In genomic region chr3L:22129855-22130746, dm6 we compare ENCODE assay signal across 2 fruit fly cellular contexts.
TF ChIP-seq lines count a peak whose summit lies in the region.

No protein-coding gene starts in this region.

TF ChIP-seq in whole organism, embryonic, 481 proteins besides CTCF, POLR2A, EP300 and RAD21 (continued from another document and continues in another):
- TF ChIP-seq GATAe (GFP tag; conservative IDR thresholded peaks at IDR 0.05; lab: Robert Waterston, UW) (no peak), row (GFP tag; IDR thresholded peaks at IDR 0.05; lab: Robert Waterston, UW) (no peak), CG1603 (tag; optimal IDR thresholded peaks at IDR 0.05; lab: Kevin White, UChicago) (peak; percentile 5), pfk (GFP tag; optimal IDR thresholded peaks at IDR 0.05; lab: Kevin White, UChicago) (no peak), ash1 (GFP tag; optimal IDR thresholded peaks at IDR 0.05; lab: Kevin White, UChicago) (no peak), Dll (GFP tag; IDR thresholded peaks at IDR 0.05; lab: Robert Waterston, UW; ENCODE audit: partially characterized antibody) (0 out of 4 replicates have a peak, but pooled peaks have one; percentile 26), nerfin-2 (GFP tag; IDR thresholded peaks at IDR 0.05; lab: Robert Waterston, UW; ENCODE audit: partially characterized antibody) (no peak), abd-A (tag; optimal IDR thresholded peaks at IDR 0.05; lab: Kevin White, UChicago) (peak; percentile 65), pb (GFP tag; optimal IDR thresholded peaks at IDR 0.05; lab: Kevin White, UChicago) (no peak), CG7357 (GFP tag; IDR thresholded peaks at IDR 0.05; lab: Robert Waterston, UW) (no peak), Side (GFP tag; optimal IDR thresholded peaks at IDR 0.05; lab: Kevin White, UChicago) (no peak), zen (tag; optimal IDR thresholded peaks at IDR 0.05; lab: Kevin White, UChicago) (peak; percentile 8), NFAT (GFP tag; IDR thresholded peaks at IDR 0.05; lab: Robert Waterston, UW) (no peak), oc (tag; optimal IDR thresholded peaks at IDR 0.05; lab: Kevin White, UChicago) (peak; percentile 33), CG16863 (GFP tag; optimal IDR thresholded peaks at IDR 0.05; lab: Kevin White, UChicago) (no peak), rib (GFP tag; IDR thresholded peaks at IDR 0.05; lab: Robert Waterston, UW) (no peak), lilli (GFP tag; optimal IDR thresholded peaks at IDR 0.05; lab: Kevin White, UChicago) (no peak), Xbp1 (GFP tag; optimal IDR thresholded peaks at IDR 0.05; lab: Kevin White, UChicago) (peak; percentile 11), prd (optimal IDR thresholded peaks at IDR 0.05; lab: Kevin White, UChicago) (no peak), prd (GFP tag; IDR thresholded peaks at IDR 0.05; lab: Robert Waterston, UW) (peak; percentile 17; the same call in 1 of the 3 replicates), lola (GFP tag; optimal IDR thresholded peaks at IDR 0.05; lab: Kevin White, UChicago) (peak in 1 of 3 experiments; percentile 64), D (optimal IDR thresholded peaks at IDR 0.05; lab: Kevin White, UChicago) (no peak), D (GFP tag; optimal IDR thresholded peaks at IDR 0.05; lab: Kevin White, UChicago) (peak; percentile 10), HLH3B (GFP tag; IDR thresholded peaks at IDR 0.05; lab: Robert Waterston, UW) (no peak), Mrtf (GFP tag; IDR thresholded peaks at IDR 0.05; lab: Robert Waterston, UW) (no peak), CG10979 (tag; optimal IDR thresholded peaks at IDR 0.05; lab: Kevin White, UChicago) (peak; percentile 42), Sox102F (GFP tag; optimal IDR thresholded peaks at IDR 0.05; lab: Kevin White, UChicago) (no peak), Kr (GFP tag; optimal IDR thresholded peaks at IDR 0.05; lab: Kevin White, UChicago) (peak; percentile 91), CG11504 (tag; optimal IDR thresholded peaks at IDR 0.05; lab: Kevin White, UChicago) (peak; percentile 39), CG2202 (tag; optimal IDR thresholded peaks at IDR 0.05; lab: Kevin White, UChicago) (no peak), CG2712 (tag; optimal IDR thresholded peaks at IDR 0.05; lab: Kevin White, UChicago) (peak; percentile 49), phol (tag; optimal IDR thresholded peaks at IDR 0.05; lab: Kevin White, UChicago) (peak; percentile 28), CG15696 (tag; optimal IDR thresholded peaks at IDR 0.05; lab: Kevin White, UChicago) (peak; percentile 55), Hsf (GFP tag; optimal IDR thresholded peaks at IDR 0.05; lab: Kevin White, UChicago) (no peak), CG6254 (GFP tag; optimal IDR thresholded peaks at IDR 0.05; lab: Kevin White, UChicago) (no peak), CG18262 (tag; optimal IDR thresholded peaks at IDR 0.05; lab: Kevin White, UChicago) (peak; percentile 72), CG13775 (GFP tag; optimal IDR thresholded peaks at IDR 0.05; lab: Kevin White, UChicago) (peak; percentile 27), CG9727 (GFP tag; optimal IDR thresholded peaks at IDR 0.05; lab: Kevin White, UChicago) (peak; percentile 66), CG1602 (GFP tag; optimal IDR thresholded peaks at IDR 0.05; lab: Kevin White, UChicago) (no peak), Antp (GFP tag; optimal IDR thresholded peaks at IDR 0.05; lab: Kevin White, UChicago) (no peak), CG16815 (GFP tag; optimal IDR thresholded peaks at IDR 0.05; lab: Kevin White, UChicago) (peak; percentile 20), dmrt99B (tag; optimal IDR thresholded peaks at IDR 0.05; lab: Kevin White, UChicago) (peak; percentile 21), dmrt11E (tag; optimal IDR thresholded peaks at IDR 0.05; lab: Kevin White, UChicago) (peak; percentile 59), CG1832 (GFP tag; optimal IDR thresholded peaks at IDR 0.05; lab: Kevin White, UChicago) (peak; percentile 86), CG14710 (tag; optimal IDR thresholded peaks at IDR 0.05; lab: Kevin White, UChicago) (peak; percentile 55), yki (optimal IDR thresholded peaks at IDR 0.05; lab: Kevin White, UChicago) (no peak), Stat92E (GFP tag; optimal IDR thresholded peaks at IDR 0.05; lab: Kevin White, UChicago) (no peak), MTF-1 (GFP tag; optimal IDR thresholded peaks at IDR 0.05; lab: Kevin White, UChicago; ENCODE audit: borderline replicate concordance) (no peak), CG17829 (tag; optimal IDR thresholded peaks at IDR 0.05; lab: Kevin White, UChicago) (peak; percentile 20), slbo (GFP tag; IDR thresholded peaks at IDR 0.05; lab: Robert Waterston, UW) (no peak), HmgZ (tag; optimal IDR thresholded peaks at IDR 0.05; lab: Kevin White, UChicago) (no peak), crol (GFP tag; IDR thresholded peaks at IDR 0.05; lab: Robert Waterston, UW) (peak; percentile 96), Abd-B (GFP tag; optimal IDR thresholded peaks at IDR 0.05; lab: Kevin White, UChicago) (peak; percentile 10), Fer1 (GFP tag; optimal IDR thresholded peaks at IDR 0.05; lab: Kevin White, UChicago) (no peak), CG8388 (GFP tag; optimal IDR thresholded peaks at IDR 0.05; lab: Kevin White, UChicago) (no peak), Dref (GFP tag; IDR thresholded peaks at IDR 0.05; lab: Robert Waterston, UW) (no peak), CG2678 (tag; optimal IDR thresholded peaks at IDR 0.05; lab: Kevin White, UChicago) (peak; percentile 18), fru (optimal IDR thresholded peaks at IDR 0.05; lab: Kevin White, UChicago) (no peak), CG7839 (tag; optimal IDR thresholded peaks at IDR 0.05; lab: Kevin White, UChicago) (peak; percentile 35), trem (tag; optimal IDR thresholded peaks at IDR 0.05; lab: Kevin White, UChicago) (peak; percentile 1), CG15514 (GFP tag; optimal IDR thresholded peaks at IDR 0.05; lab: Kevin White, UChicago) (no peak), CG12391 (tag; optimal IDR thresholded peaks at IDR 0.05; lab: Kevin White, UChicago) (peak; percentile 23), zf30C (GFP tag; optimal IDR thresholded peaks at IDR 0.05; lab: Kevin White, UChicago) (peak; percentile 75), E2f2 (GFP tag; IDR thresholded peaks at IDR 0.05; lab: Robert Waterston, UW) (no peak), kni (GFP tag; optimal IDR thresholded peaks at IDR 0.05; lab: Kevin White, UChicago) (peak; percentile 58), CG17912 (GFP tag; optimal IDR thresholded peaks at IDR 0.05; lab: Kevin White, UChicago) (no peak), sug (tag; optimal IDR thresholded peaks at IDR 0.05; lab: Kevin White, UChicago) (no peak), CkIIα-i1 (GFP tag; IDR thresholded peaks at IDR 0.05; lab: Robert Waterston, UW) (no peak)

TF ChIP-seq in whole organism, prepupa, 60 proteins besides CTCF, POLR2A, EP300 and RAD21 (continued from another document):
- TF ChIP-seq topi (GFP tag; optimal IDR thresholded peaks at IDR 0.05; lab: Kevin White, UChicago) (peak; percentile 41), CG3919 (GFP tag; optimal IDR thresholded peaks at IDR 0.05; lab: Kevin White, UChicago) (no peak), Sox102F (GFP tag; optimal IDR thresholded peaks at IDR 0.05; lab: Kevin White, UChicago) (peak; percentile 23), Gug (GFP tag; IDR thresholded peaks at IDR 0.05; lab: Robert Waterston, UW) (no peak), CG32006 (GFP tag; optimal IDR thresholded peaks at IDR 0.05; lab: Kevin White, UChicago) (peak; percentile 18), svp (GFP tag; lab: Kevin White, UChicago) (peak; percentile 82), vri (GFP tag; optimal IDR thresholded peaks at IDR 0.05; lab: Kevin White, UChicago) (no peak), CG7368 (GFP tag; optimal IDR thresholded peaks at IDR 0.05; lab: Kevin White, UChicago) (no peak), Ets21C (GFP tag; optimal IDR thresholded peaks at IDR 0.05; lab: Kevin White, UChicago) (peak; percentile 10), CG34406 (GFP tag; optimal IDR thresholded peaks at IDR 0.05; lab: Kevin White, UChicago) (peak; percentile 19), CG1621 (tag; optimal IDR thresholded peaks at IDR 0.05; lab: Kevin White, UChicago) (no peak), CG31627 (GFP tag; optimal IDR thresholded peaks at IDR 0.05; lab: Kevin White, UChicago) (peak; percentile 4), cyc (GFP tag; optimal IDR thresholded peaks at IDR 0.05; lab: Kevin White, UChicago) (peak; percentile 29), CG15336 (GFP tag; IDR thresholded peaks at IDR 0.05; lab: Robert Waterston, UW) (no peak), pdm3 (GFP tag; optimal IDR thresholded peaks at IDR 0.05; lab: Kevin White, UChicago) (no peak), esn (GFP tag; optimal IDR thresholded peaks at IDR 0.05; lab: Kevin White, UChicago) (peak; percentile 61), CG6792 (GFP tag; optimal IDR thresholded peaks at IDR 0.05; lab: Kevin White, UChicago) (peak; percentile 38), Eip75B (GFP tag; optimal IDR thresholded peaks at IDR 0.05; lab: Kevin White, UChicago) (peak; percentile 27), lz (GFP tag; optimal IDR thresholded peaks at IDR 0.05; lab: Kevin White, UChicago) (peak; percentile 45), CG11294 (GFP tag; IDR thresholded peaks at IDR 0.05; lab: Robert Waterston, UW) (no peak), Lpt (GFP tag; optimal IDR thresholded peaks at IDR 0.05; lab: Kevin White, UChicago) (no peak), CG6163 (GFP tag; IDR thresholded peaks at IDR 0.05; lab: Robert Waterston, UW) (no peak), CG4318 (GFP tag; optimal IDR thresholded peaks at IDR 0.05; lab: Kevin White, UChicago) (no peak), CG8632 (GFP tag; optimal IDR thresholded peaks at IDR 0.05; lab: Kevin White, UChicago) (peak; percentile 15), fd85E (GFP tag; optimal IDR thresholded peaks at IDR 0.05; lab: Kevin White, UChicago) (no peak), salr (GFP tag; optimal IDR thresholded peaks at IDR 0.05; lab: Kevin White, UChicago) (peak; percentile 11 to 27), spab (GFP tag; optimal IDR thresholded peaks at IDR 0.05; lab: Kevin White, UChicago) (peak; percentile 30), CG8319 (GFP tag; optimal IDR thresholded peaks at IDR 0.05; lab: Kevin White, UChicago) (no peak), Met (GFP tag; optimal IDR thresholded peaks at IDR 0.05; lab: Kevin White, UChicago) (peak; percentile 22), OdsH (GFP tag; optimal IDR thresholded peaks at IDR 0.05; lab: Kevin White, UChicago) (peak; percentile 39), ss (GFP tag; optimal IDR thresholded peaks at IDR 0.05; lab: Kevin White, UChicago) (peak; percentile 2 to 76), Blimp-1 (GFP tag; optimal IDR thresholded peaks at IDR 0.05; lab: Kevin White, UChicago) (no peak), CG11762 (GFP tag; optimal IDR thresholded peaks at IDR 0.05; lab: Kevin White, UChicago; ENCODE audit: insufficient read depth) (no peak), dsx (GFP tag; optimal IDR thresholded peaks at IDR 0.05; lab: Kevin White, UChicago; ENCODE audit: poor library complexity, severe bottlenecking) (peak; percentile 62), Eip78C (GFP tag; lab: Kevin White, UChicago) (peak; percentile 79)
